Worm (Caenorhabditis elegans) whole organism, L4 larva: ENCODE data around the gene arl-8.
A peak's percentile ranks its signal among the peaks of the same experiment; 100 is the strongest.

Source experiments
- T20F7.1 ChIP-seq: fragments of 200-800 bp; sonication (Bioruptor generic); optimal IDR thresholded peaks from 2 replicates; lab custom pipeline; 2018; ENCODE audit warnings: mild to moderate bottlenecking, missing genetic modification characterization, missing compliant biosample characterization
- T26A8.4 ChIP-seq: fragments of 200-800 bp; sonication (Bioruptor generic); IDR thresholded peaks from 2 replicates; pipeline ENCODE4 v1.3.6; 2022; ENCODE audit warnings: missing genetic modification characterization, missing compliant biosample characterization
- Y48G9A.11 ChIP-seq: fragments of 200-800 bp; sonication (Bioruptor generic); IDR thresholded peaks from 2 replicates; pipeline ENCODE4 v1.3.6; 2022; ENCODE audit warnings: missing genetic modification reagents, missing genetic modification characterization, missing compliant biosample characterization
- Y75B8A.6 ChIP-seq: fragments of 200-800 bp; sonication (Bioruptor generic); IDR thresholded peaks from 2 replicates; pipeline ENCODE4 v1.3.6; 2022; ENCODE audit warnings: missing genetic modification reagents, missing genetic modification characterization, missing compliant biosample characterization
- ZK546.5 ChIP-seq, 2 experiments: sonication (generic microtip); optimal IDR thresholded peaks; 2 replicates each; lab custom pipeline; 2017; ENCODE audit warnings: missing biosample characterization in 2 of 2, missing genetic modification characterization in 2 of 2
- aha-1 ChIP-seq: fragments of 150-350 bp; peaks from one replicate; lab custom pipeline; 2014; ENCODE audit warnings: missing biosample characterization, missing genetic modification characterization
- aly-2 ChIP-seq: sonication (generic microtip); optimal IDR thresholded peaks from 2 replicates; lab custom pipeline; 2018; ENCODE audit warnings: missing biosample characterization, missing genetic modification characterization
- attf-4 ChIP-seq: sonication (generic microtip); optimal IDR thresholded peaks from 3 replicates; lab custom pipeline; 2017; ENCODE audit warnings: missing biosample characterization, missing genetic modification characterization
- ceh-20 ChIP-seq: fragments of 200-800 bp; sonication (Bioruptor generic); IDR thresholded peaks from 2 replicates; pipeline ENCODE4 v1.3.6; 2022; ENCODE audit warnings: missing genetic modification reagents, missing genetic modification characterization, missing compliant biosample characterization
- ceh-28 ChIP-seq: fragments of 150-350 bp; optimal IDR thresholded peaks from 2 replicates; lab custom pipeline; 2014; ENCODE audit warnings: missing biosample characterization, missing genetic modification reagents, missing genetic modification characterization
- ceh-32 ChIP-seq: sonication (generic microtip); optimal IDR thresholded peaks from 2 replicates; lab custom pipeline; 2016; ENCODE audit warnings: mild to moderate bottlenecking, missing genetic modification characterization, missing compliant biosample characterization; ENCODE audit not compliant: poor library complexity
- ceh-44 ChIP-seq: fragments of 200-800 bp; sonication (Bioruptor generic); IDR thresholded peaks from 2 replicates; pipeline ENCODE4 v1.3.6; 2022; ENCODE audit warnings: missing genetic modification reagents, missing genetic modification characterization, missing compliant biosample characterization
- daf-12 ChIP-seq: fragments of 150-350 bp; optimal IDR thresholded peaks from 2 replicates; lab custom pipeline; 2014; ENCODE audit warnings: missing biosample characterization, missing genetic modification reagents, missing genetic modification characterization
- daf-16 ChIP-seq, 3 experiments: sonication (generic microtip); optimal IDR thresholded peaks; 2 replicates each; lab custom pipeline; 2016 to 2017; ENCODE audit warnings: missing genetic modification characterization in 3 of 3, missing genetic modification reagents in 3 of 3, mild to moderate bottlenecking in 2 of 3, missing compliant biosample characterization in 2 of 3, missing biosample characterization in 1 of 3, moderate library complexity in 1 of 3
- dmd-8 ChIP-seq: fragments of 200-800 bp; sonication (Bioruptor generic); IDR thresholded peaks from 2 replicates; pipeline ENCODE4 v1.3.6; 2022; ENCODE audit warnings: missing genetic modification characterization, missing compliant biosample characterization
- egl-43 ChIP-seq: fragments of 200-800 bp; sonication (Bioruptor generic); IDR thresholded peaks from 2 replicates; pipeline ENCODE4 v1.3.6; 2022; ENCODE audit warnings: missing genetic modification reagents, missing genetic modification characterization, missing compliant biosample characterization
- fkh-10 ChIP-seq: fragments of 150-350 bp; optimal IDR thresholded peaks from 2 replicates; lab custom pipeline; 2014; ENCODE audit warnings: missing biosample characterization, missing genetic modification reagents, missing genetic modification characterization
- gei-8 ChIP-seq: fragments of 200-800 bp; sonication (Bioruptor generic); optimal IDR thresholded peaks from 2 replicates; lab custom pipeline; 2018; ENCODE audit warnings: mild to moderate bottlenecking, missing genetic modification characterization, missing compliant biosample characterization
- hlh-11 ChIP-seq: fragments of 200-800 bp; sonication (Bioruptor generic); optimal IDR thresholded peaks from 2 replicates; lab custom pipeline; 2018; ENCODE audit warnings: mild to moderate bottlenecking, missing genetic modification characterization, missing compliant biosample characterization
- hlh-30 ChIP-seq: sonication (generic microtip); optimal IDR thresholded peaks from 2 replicates; lab custom pipeline; 2017; ENCODE audit warnings: antibody characterized with exemption, mild to moderate bottlenecking, missing genetic modification characterization, missing compliant biosample characterization; ENCODE audit not compliant: insufficient read depth
- hmg-1.1 ChIP-seq: fragments of 200-800 bp; sonication (Bioruptor generic); IDR thresholded peaks from 2 replicates; pipeline ENCODE4 v1.3.6; 2022; ENCODE audit warnings: missing genetic modification reagents, missing genetic modification characterization, missing compliant biosample characterization
- jun-1 ChIP-seq: fragments of 150-350 bp; optimal IDR thresholded peaks from 2 replicates; lab custom pipeline; 2014; ENCODE audit warnings: missing biosample characterization, missing genetic modification reagents, missing genetic modification characterization
- lim-7 ChIP-seq: fragments of 200-800 bp; sonication (Bioruptor generic); IDR thresholded peaks from 2 replicates; pipeline ENCODE4 v1.3.6; 2022; ENCODE audit warnings: missing genetic modification characterization, missing compliant biosample characterization
- lin-15B ChIP-seq: fragments of 150-350 bp; sonication (generic microtip); optimal IDR thresholded peaks from 3 replicates; lab custom pipeline; 2014; ENCODE audit warnings: missing biosample characterization, missing genetic modification characterization
- lin-29 ChIP-seq: fragments of 200-800 bp; sonication (Bioruptor generic); IDR thresholded peaks from 2 replicates; pipeline ENCODE4 v1.3.6; 2022; ENCODE audit warnings: missing genetic modification reagents, missing genetic modification characterization, missing compliant biosample characterization
- lin-38 ChIP-seq: fragments of 200-800 bp; sonication (Bioruptor generic); IDR thresholded peaks from 2 replicates; pipeline ENCODE4 v1.3.6; 2022; ENCODE audit warnings: missing genetic modification reagents, missing genetic modification characterization, missing compliant biosample characterization
- lsy-2 ChIP-seq, 2 experiments: fragments of 150-350 bp in 1 of 2; sonication (generic microtip) in 1 of 2; optimal IDR thresholded peaks; 2 replicates each; lab custom pipeline; 2014 to 2017; ENCODE audit warnings: missing biosample characterization in 2 of 2, missing genetic modification characterization in 2 of 2
- madf-5 ChIP-seq, 2 experiments: fragments of 200-800 bp; sonication (Bioruptor generic); IDR thresholded peaks; 2 replicates each; pipeline ENCODE4 v1.3.6; 2022; ENCODE audit warnings: missing compliant biosample characterization in 2 of 2, missing genetic modification characterization in 2 of 2
- madf-9 ChIP-seq: fragments of 200-800 bp; sonication (Bioruptor generic); conservative IDR thresholded peaks from 2 replicates; pipeline ENCODE4 v1.3.6; 2022; ENCODE audit warnings: missing genetic modification reagents, missing genetic modification characterization, missing compliant biosample characterization
- mdt-29 ChIP-seq: fragments of 200-800 bp; sonication (Bioruptor generic); IDR thresholded peaks from 2 replicates; pipeline ENCODE4 v1.3.6; 2022; ENCODE audit warnings: missing genetic modification reagents, missing genetic modification characterization, missing compliant biosample characterization
- mep-1 ChIP-seq: fragments of 150-350 bp; sonication (generic microtip); optimal IDR thresholded peaks from 3 replicates; lab custom pipeline; 2014; ENCODE audit warnings: missing biosample characterization, missing genetic modification characterization
- mes-2 ChIP-seq: sonication (generic microtip); optimal IDR thresholded peaks from 2 replicates; lab custom pipeline; 2016; ENCODE audit warnings: missing genotype, mild to moderate bottlenecking, missing genetic modification characterization, missing compliant biosample characterization; ENCODE audit not compliant: poor library complexity, severe bottlenecking
- nhr-25 ChIP-seq: sonication (generic microtip); optimal IDR thresholded peaks from 2 replicates; lab custom pipeline; 2017; ENCODE audit warnings: missing genetic modification characterization, mild to moderate bottlenecking, missing compliant biosample characterization, antibody characterized with exemption, moderate library complexity, borderline replicate concordance; ENCODE audit not compliant: insufficient read depth
- nhr-28 ChIP-seq: fragments of 150-350 bp; optimal IDR thresholded peaks from 2 replicates; lab custom pipeline; 2014; ENCODE audit warnings: missing biosample characterization, missing genetic modification characterization
- nhr-41 ChIP-seq: fragments of 200-800 bp; sonication (Bioruptor generic); IDR thresholded peaks from 2 replicates; pipeline ENCODE4 v1.3.6; 2022; ENCODE audit warnings: missing genetic modification reagents, missing genetic modification characterization, missing compliant biosample characterization
- nhr-48 ChIP-seq: sonication (generic microtip); optimal IDR thresholded peaks from 2 replicates; lab custom pipeline; 2016; ENCODE audit warnings: mild to moderate bottlenecking, missing genetic modification characterization, missing compliant biosample characterization
- nhr-6 ChIP-seq: fragments of 150-350 bp; optimal IDR thresholded peaks from 2 replicates; lab custom pipeline; 2014; ENCODE audit warnings: missing biosample characterization, missing genetic modification characterization
- nhr-76 ChIP-seq: fragments of 150-350 bp; optimal IDR thresholded peaks from 2 replicates; lab custom pipeline; 2014; ENCODE audit warnings: missing biosample characterization, missing genetic modification characterization
- php-3 ChIP-seq: fragments of 200-800 bp; sonication (Bioruptor generic); IDR thresholded peaks from 2 replicates; pipeline ENCODE4 v1.3.6; 2022; ENCODE audit warnings: missing genetic modification reagents, missing genetic modification characterization, missing compliant biosample characterization
- saeg-2 ChIP-seq: fragments of 200-800 bp; sonication (Bioruptor generic); IDR thresholded peaks from 2 replicates; pipeline ENCODE4 v1.3.6; 2022; ENCODE audit warnings: missing genetic modification reagents, missing genetic modification characterization, missing compliant biosample characterization
- spr-1 ChIP-seq: sonication (generic microtip); optimal IDR thresholded peaks from 2 replicates; lab custom pipeline; 2016; ENCODE audit warnings: mild to moderate bottlenecking, missing genetic modification characterization, missing compliant biosample characterization
- spr-3 ChIP-seq: fragments of 200-800 bp; sonication (Bioruptor generic); optimal IDR thresholded peaks from 2 replicates; lab custom pipeline; 2018; ENCODE audit warnings: mild to moderate bottlenecking, missing genetic modification characterization, missing compliant biosample characterization
- tag-97 ChIP-seq: fragments of 200-800 bp; sonication (Bioruptor generic); IDR thresholded peaks from 2 replicates; pipeline ENCODE4 v1.3.6; 2022; ENCODE audit warnings: missing genetic modification characterization, missing compliant biosample characterization
- tra-1 ChIP-seq: fragments of 200-800 bp; sonication (Bioruptor generic); IDR thresholded peaks from 2 replicates; pipeline ENCODE4 v1.3.6; 2022; ENCODE audit warnings: missing genetic modification reagents, missing genetic modification characterization, missing compliant biosample characterization
- unc-130 ChIP-seq: sonication (generic microtip); optimal IDR thresholded peaks from 2 replicates; lab custom pipeline; 2016; ENCODE audit warnings: missing genetic modification reagents, missing genetic modification characterization, missing compliant biosample characterization
- unc-62 ChIP-seq, 3 experiments: fragments of 150-350 bp in 1 of 3; sonication (generic microtip); optimal IDR thresholded peaks in 2 of 3; peaks in 1 of 3; 1 replicate in 1 of 3; 2 replicates in 2 of 3; lab custom pipeline; 2014 to 2017; ENCODE audit warnings: missing biosample characterization in 3 of 3, missing genetic modification characterization in 3 of 3, missing genetic modification reagents in 3 of 3, missing genotype in 1 of 3
- vab-7 ChIP-seq: fragments of 200-800 bp; sonication (Bioruptor generic); IDR thresholded peaks from 2 replicates; pipeline ENCODE4 v1.3.6; 2022; ENCODE audit warnings: missing genetic modification reagents, missing genetic modification characterization, missing compliant biosample characterization
- ztf-7 ChIP-seq: fragments of 150-350 bp; optimal IDR thresholded peaks from 2 replicates; lab custom pipeline; 2014; ENCODE audit warnings: missing biosample characterization, missing genetic modification characterization

Gene arl-8

DNA sequence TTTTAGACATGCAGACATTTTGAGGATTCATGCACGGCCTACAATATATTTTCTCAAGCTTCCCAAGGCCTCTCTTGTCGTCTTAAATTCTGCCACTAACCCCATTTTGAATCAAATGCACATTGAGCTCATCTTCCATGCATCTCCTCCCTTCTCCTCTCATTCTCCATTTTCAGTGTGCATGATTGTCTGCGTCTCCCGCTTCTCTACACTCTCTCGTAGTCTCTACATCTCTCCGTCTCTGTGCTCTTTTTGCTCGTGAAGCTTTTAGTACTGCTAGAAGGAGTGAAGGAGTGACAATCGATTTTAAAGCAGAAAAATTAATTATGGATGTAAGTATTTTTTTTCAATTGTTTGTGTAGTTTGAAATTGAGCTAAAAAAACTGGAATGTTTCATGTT lies 38.9 kb downstream of the arl-8 start, which contains the start of gene Y57G11C.22:
TSS of gene Y57G11C.22 (plus strand) at position 327 of the 400 bp plus-strand sequence.
- TF ChIP-seq lin-38 (GFP tag; lab: Robert Waterston, UW), result no peak
- no peak for TF ChIP-seq unc-130
- no peak for TF ChIP-seq Y48G9A.11
- no peak for TF ChIP-seq attf-4
- peak; percentile 65 for TF ChIP-seq hmg-1.1 (GFP tag; lab: Robert Waterston, UW)
- no peak for TF ChIP-seq nhr-6 (tag; lab: Kevin White, UChicago)
- TF ChIP-seq jun-1 (tag; lab: Kevin White, UChicago), result no peak
- no peak for TF ChIP-seq ZK546.5 (tag; optimal IDR thresholded peaks at IDR 0.05; lab: Kevin White, UChicago)
- TF ChIP-seq madf-5 (GFP tag; IDR thresholded peaks at IDR 0.05; lab: Robert Waterston, UW), result no peak
- no peak for TF ChIP-seq mep-1
- peak in 1 of 2 experiments; percentile 47 for TF ChIP-seq lsy-2 (tag; optimal IDR thresholded peaks at IDR 0.05; lab: Kevin White, UChicago)
- TF ChIP-seq unc-62 (GFP tag; optimal IDR thresholded peaks at IDR 0.05 in 1 of 2; lab: Kevin White, UChicago), result no peak
- TF ChIP-seq unc-62 (tag; optimal IDR thresholded peaks at IDR 0.05; lab: Kevin White, UChicago), result no peak
- TF ChIP-seq madf-9, result no peak
- TF ChIP-seq nhr-76, result no peak
- TF ChIP-seq mdt-29 (GFP tag; lab: Robert Waterston, UW), result no peak
- TF ChIP-seq daf-12 (tag; lab: Kevin White, UChicago), result no peak
- TF ChIP-seq ceh-32, result no peak
- TF ChIP-seq php-3 (GFP tag; lab: Robert Waterston, UW), result no peak
- TF ChIP-seq vab-7, result no peak
- TF ChIP-seq lin-29, result no peak
- TF ChIP-seq gei-8 (GFP tag; lab: Kevin White, UChicago), result no peak
- TF ChIP-seq aha-1 (tag; lab: Kevin White, UChicago), result peak; percentile 83
- peak; percentile 10 for TF ChIP-seq hlh-30 (tag; lab: Kevin White, UChicago)
- TF ChIP-seq hlh-11, result no peak
- no peak for TF ChIP-seq ztf-7 (tag; lab: Kevin White, UChicago)
- TF ChIP-seq daf-16 (GFP tag; optimal IDR thresholded peaks at IDR 0.05; lab: Kevin White, UChicago), result no peak
- TF ChIP-seq daf-16 (tag; optimal IDR thresholded peaks at IDR 0.05; lab: Kevin White, UChicago), result peak; percentile 28
- TF ChIP-seq dmd-8 (GFP tag; lab: Robert Waterston, UW), result no peak
- TF ChIP-seq nhr-41, result no peak
- no peak for TF ChIP-seq aly-2 (tag; lab: Kevin White, UChicago)

DNA sequence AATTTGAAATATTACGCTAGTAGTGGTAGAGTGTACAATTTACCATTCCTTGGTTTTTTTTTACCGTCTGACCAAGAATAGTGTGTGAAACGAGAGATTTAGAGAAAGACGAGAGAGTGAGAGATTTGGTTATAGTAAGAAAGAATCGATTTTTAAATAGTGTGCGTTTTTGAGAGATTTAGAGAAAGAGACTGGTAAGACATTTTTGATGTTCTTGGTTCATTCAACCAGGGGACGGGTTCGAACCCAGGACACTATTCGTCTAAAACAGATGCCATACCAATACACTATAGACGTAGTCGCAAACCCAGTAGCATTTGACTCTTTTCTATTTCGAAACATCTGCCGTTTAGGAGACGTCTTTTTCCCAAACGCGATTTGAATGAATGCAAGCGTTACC lies 40.1 kb downstream of the arl-8 start:
- TF ChIP-seq nhr-48 (tag; lab: Kevin White, UChicago), result peak; percentile 64
- TF ChIP-seq hlh-11, result no peak
- TF ChIP-seq egl-43, result no peak
- peak; percentile 74 for TF ChIP-seq spr-1 (tag; lab: Kevin White, UChicago)
- no peak; the same call in 1 of the 2 replicates for TF ChIP-seq saeg-2 (GFP tag; lab: Robert Waterston, UW)
- no peak for TF ChIP-seq lim-7 (GFP tag; lab: Robert Waterston, UW)
- TF ChIP-seq lin-29, result peak; percentile 68
- TF ChIP-seq lin-38 (GFP tag; lab: Robert Waterston, UW), result no peak; the same call in 1 of the 2 replicates
- TF ChIP-seq Y75B8A.6, result no peak
- no peak for TF ChIP-seq aha-1 (tag; lab: Kevin White, UChicago)
- TF ChIP-seq tra-1 (GFP tag; lab: Robert Waterston, UW), result no peak
- peak; percentile 21 for TF ChIP-seq ceh-28
- TF ChIP-seq madf-9, result peak; percentile 65
- no peak for TF ChIP-seq T26A8.4 (GFP tag; lab: Robert Waterston, UW)
- no peak for TF ChIP-seq daf-12 (tag; lab: Kevin White, UChicago)
- peak; percentile 90 for TF ChIP-seq nhr-25 (tag; lab: Kevin White, UChicago)
- TF ChIP-seq ZK546.5 (tag; optimal IDR thresholded peaks at IDR 0.05; lab: Kevin White, UChicago), result no peak
- TF ChIP-seq T20F7.1, result peak; percentile 62
- TF ChIP-seq dmd-8 (GFP tag; lab: Robert Waterston, UW), result no peak; the same call in 1 of the 2 replicates
- no peak for TF ChIP-seq spr-3 (GFP tag; lab: Kevin White, UChicago)
- TF ChIP-seq tag-97 (GFP tag; lab: Robert Waterston, UW), result no peak
- TF ChIP-seq mes-2 (tag; lab: Kevin White, UChicago), result peak; percentile 84
- peak; percentile 87 for TF ChIP-seq php-3 (GFP tag; lab: Robert Waterston, UW)
- no peak for TF ChIP-seq lin-15B
- no peak for TF ChIP-seq ceh-44 (GFP tag; lab: Robert Waterston, UW)
- TF ChIP-seq nhr-28, result peak; percentile 42
- TF ChIP-seq Y48G9A.11, result no peak
- TF ChIP-seq ceh-20 (GFP tag; lab: Robert Waterston, UW), result peak; percentile 85
- 0 out of 4 replicates have a peak, but pooled peaks of 1 of the 2 experiments have one; percentile 19 for TF ChIP-seq madf-5 (GFP tag; IDR thresholded peaks at IDR 0.05; lab: Robert Waterston, UW)
- TF ChIP-seq fkh-10 (GFP tag; lab: Kevin White, UChicago), result peak; percentile 18
